Fruit fly (Drosophila melanogaster) whole organism, embryonic: ENCODE measurements around the gene Elo68alpha.

Experiments used
- Antp ChIP-seq: fragments of 200-800 bp; sonication (Bioruptor generic); optimal IDR thresholded peaks from 3 replicates; lab custom pipeline; 2016; ENCODE audit warnings: missing biosample characterization, missing genetic modification characterization
- Awh ChIP-seq: fragments of 200-800 bp; sonication (Bioruptor generic); IDR thresholded peaks from 2 replicates; pipeline ENCODE4, ENCODE4 v1.3.6; 2022; ENCODE audit warnings: missing biosample characterization, missing genetic modification characterization
- CG11247 ChIP-seq: fragments of 200-800 bp; sonication (Bioruptor generic); IDR thresholded peaks from 2 replicates; pipeline ENCODE4 v1.3.6; 2022; ENCODE audit warnings: missing biosample characterization, missing genetic modification characterization
- CG12071 ChIP-seq: fragments of 200-800 bp; sonication (Bioruptor generic); optimal IDR thresholded peaks from 3 replicates; lab custom pipeline; 2018; ENCODE audit warnings: missing biosample characterization, mild to moderate bottlenecking, missing genetic modification characterization
- CG1603 ChIP-seq: fragments of 200-800 bp; sonication (Bioruptor generic); optimal IDR thresholded peaks from 2 replicates; lab custom pipeline; 2019; ENCODE audit warnings: missing biosample characterization, mild to moderate bottlenecking, missing genetic modification characterization, moderate library complexity
- CG1647 ChIP-seq: fragments of 200-800 bp; sonication (Bioruptor generic); optimal IDR thresholded peaks from 3 replicates; lab custom pipeline; 2016; ENCODE audit warnings: missing biosample characterization, missing genetic modification characterization
- CG17359 ChIP-seq: fragments of 200-800 bp; sonication (Bioruptor generic); optimal IDR thresholded peaks from 3 replicates; lab custom pipeline; 2018; ENCODE audit warnings: missing biosample characterization, mild to moderate bottlenecking, missing genetic modification characterization, moderate library complexity
- CG17568 ChIP-seq: fragments of 200-800 bp; sonication (Bioruptor generic); optimal IDR thresholded peaks from 2 replicates; lab custom pipeline; 2018; ENCODE audit warnings: missing biosample characterization, mild to moderate bottlenecking, missing genetic modification characterization, moderate library complexity
- CG32772 ChIP-seq: fragments of 200-800 bp; sonication (Bioruptor generic); IDR thresholded peaks from 2 replicates; pipeline ENCODE4 v1.3.6; 2022; ENCODE audit warnings: missing biosample characterization, missing genetic modification characterization
- CG3726 ChIP-seq: fragments of 200-800 bp; sonication (Bioruptor generic); IDR thresholded peaks from 3 replicates; pipeline ENCODE4, ENCODE4 v1.3.6; 2022; ENCODE audit warnings: missing biosample characterization, missing genetic modification characterization
- CG43689 ChIP-seq: fragments of 200-800 bp; sonication (Bioruptor generic); IDR thresholded peaks from 2 replicates; pipeline ENCODE4 v1.3.6; 2022; ENCODE audit warnings: missing biosample characterization, missing genetic modification characterization
- CG4854 ChIP-seq: fragments of 200-800 bp; sonication (Bioruptor generic); optimal IDR thresholded peaks from 2 replicates; lab custom pipeline; 2016; ENCODE audit warnings: missing biosample characterization, missing genetic modification characterization, inconsistent platforms
- CG7372 ChIP-seq: fragments of 200-800 bp; sonication (Bioruptor generic); IDR thresholded peaks from 2 replicates; pipeline ENCODE4 v1.3.6; 2022; ENCODE audit warnings: missing biosample characterization, missing genetic modification characterization
- CG7839 ChIP-seq: fragments of 200-800 bp; sonication (Bioruptor generic); optimal IDR thresholded peaks from 3 replicates; lab custom pipeline; 2018; ENCODE audit warnings: missing biosample characterization, mild to moderate bottlenecking, missing genetic modification characterization, moderate library complexity
- CG8765 ChIP-seq: fragments of 200-800 bp; sonication (Bioruptor generic); IDR thresholded peaks from 2 replicates; pipeline ENCODE4 v1.3.6; 2022; ENCODE audit warnings: missing biosample characterization, missing genetic modification characterization
- CTCF ChIP-seq: fragments of 200-800 bp; sonication (Bioruptor generic); optimal IDR thresholded peaks from 2 replicates; lab custom pipeline; 2017; ENCODE audit warnings: missing biosample characterization, mild to moderate bottlenecking, missing genetic modification characterization, moderate library complexity
- D19A ChIP-seq: fragments of 200-800 bp; optimal IDR thresholded peaks from 3 replicates; lab custom pipeline; 2019; ENCODE audit warnings: missing biosample characterization, mild to moderate bottlenecking, missing genetic modification characterization, moderate library complexity
- Dfd ChIP-seq, 2 experiments: fragments of >200 bp; optimal IDR thresholded peaks; 2 replicates each; lab custom pipeline; 2017; ENCODE audit warnings: missing biosample characterization in 2 of 2, missing genetic modification characterization in 2 of 2
- Fer1 ChIP-seq: fragments of 200-800 bp; sonication (Bioruptor generic); optimal IDR thresholded peaks from 2 replicates; lab custom pipeline; 2017; ENCODE audit warnings: missing biosample characterization, mild to moderate bottlenecking, missing genetic modification characterization
- H2.0 ChIP-seq: fragments of 200-800 bp; sonication (Bioruptor generic); IDR thresholded peaks from 2 replicates; pipeline ENCODE4 v1.3.6; 2022; ENCODE audit warnings: missing biosample characterization, missing genetic modification characterization
- HLH3B ChIP-seq: fragments of 200-800 bp; sonication (Bioruptor generic); IDR thresholded peaks from 2 replicates; pipeline ENCODE4 v1.3.6; 2022; ENCODE audit warnings: missing biosample characterization, missing genetic modification characterization
- HLH54F ChIP-seq: fragments of 200-800 bp; sonication (Bioruptor generic); optimal IDR thresholded peaks from 3 replicates; lab custom pipeline; 2016; ENCODE audit warnings: missing biosample characterization, missing genetic modification characterization
- Lpt ChIP-seq: fragments of >200 bp; optimal IDR thresholded peaks from 2 replicates; lab custom pipeline; 2018; ENCODE audit warnings: missing biosample characterization, missing genetic modification characterization
- MBD-R2 ChIP-seq: fragments of 200-800 bp; sonication (Bioruptor generic); IDR thresholded peaks from 2 replicates; pipeline ENCODE4 v1.3.6; 2022; ENCODE audit warnings: missing biosample characterization, missing genetic modification characterization
- Poxn ChIP-seq: fragments of 200-800 bp; sonication (Bioruptor generic); IDR thresholded peaks from 2 replicates; pipeline ENCODE4 v1.3.6; 2022; ENCODE audit warnings: missing biosample characterization, missing genetic modification characterization
- Sox100B ChIP-seq: fragments of 200-800 bp; sonication (Bioruptor generic); optimal IDR thresholded peaks from 3 replicates; lab custom pipeline; 2018; ENCODE audit warnings: missing biosample characterization, mild to moderate bottlenecking, missing genetic modification characterization
- Spps ChIP-seq: fragments of 200-800 bp; sonication (Bioruptor generic); optimal IDR thresholded peaks from 2 replicates; lab custom pipeline; 2018; ENCODE audit warnings: missing biosample characterization, mild to moderate bottlenecking, missing genetic modification characterization
- Trl ChIP-seq, 3 experiments: fragments of >200 bp in 2 of 3; fragments of 200-800 bp in 1 of 3; sonication (Bioruptor generic) in 1 of 3; optimal IDR thresholded peaks; 2 replicates in 1 of 3; 3 replicates in 2 of 3; lab custom pipeline; 2016 to 2017; ENCODE audit warnings: missing biosample characterization in 1 of 3, missing genetic modification characterization in 1 of 3
- ab ChIP-seq: fragments of 200-800 bp; sonication (Bioruptor generic); optimal IDR thresholded peaks from 2 replicates; lab custom pipeline; 2016; ENCODE audit warnings: missing biosample characterization, missing genetic modification characterization
- crc ChIP-seq: fragments of 200-800 bp; sonication (Bioruptor generic); optimal IDR thresholded peaks from 2 replicates; lab custom pipeline; 2016; ENCODE audit warnings: missing biosample characterization, missing genetic modification characterization
- crol ChIP-seq: fragments of 200-800 bp; sonication (Bioruptor generic); IDR thresholded peaks from 2 replicates; pipeline ENCODE4 v1.3.6; 2022; ENCODE audit warnings: missing biosample characterization, missing genetic modification characterization
- disco-r ChIP-seq: fragments of 200-800 bp; sonication (Bioruptor generic); optimal IDR thresholded peaks from 2 replicates; lab custom pipeline; 2016; ENCODE audit warnings: missing biosample characterization, missing genetic modification characterization
- dpn ChIP-seq, 2 experiments: fragments of 200-800 bp; sonication (Bioruptor generic); optimal IDR thresholded peaks; 3 replicates each; lab custom pipeline; 2016; ENCODE audit warnings: missing biosample characterization in 2 of 2, missing genetic modification characterization in 2 of 2
- fd3F ChIP-seq: fragments of 200-800 bp; sonication (Bioruptor generic); optimal IDR thresholded peaks from 2 replicates; lab custom pipeline; 2018; ENCODE audit warnings: missing biosample characterization, mild to moderate bottlenecking, missing genetic modification characterization, moderate library complexity
- fu2 ChIP-seq: fragments of 200-800 bp; sonication (Bioruptor generic); optimal IDR thresholded peaks from 2 replicates; lab custom pipeline; 2016; ENCODE audit warnings: missing biosample characterization, missing genetic modification characterization
- gce ChIP-seq: fragments of 200-800 bp; sonication (Bioruptor generic); IDR thresholded peaks from 3 replicates; pipeline ENCODE4 v1.3.6; 2022; ENCODE audit warnings: missing biosample characterization, missing genetic modification characterization
- ham ChIP-seq: fragments of 200-800 bp; sonication (Bioruptor generic); IDR thresholded peaks from 2 replicates; pipeline ENCODE4 v1.3.6; 2022; ENCODE audit warnings: missing biosample characterization, missing genetic modification characterization
- lov ChIP-seq, 2 experiments: fragments of 200-800 bp in 1 of 2; fragments of >200 bp in 1 of 2; sonication (Bioruptor generic) in 1 of 2; IDR thresholded peaks in 1 of 2; optimal IDR thresholded peaks in 1 of 2; 2 replicates in 1 of 2; 3 replicates in 1 of 2; pipeline versions ENCODE4 v1.3.6 to Lab custom; 2017 to 2022; ENCODE audit warnings: missing biosample characterization in 1 of 2, missing genetic modification characterization in 1 of 2
- mam ChIP-seq: fragments of 200-800 bp; sonication (Bioruptor generic); optimal IDR thresholded peaks from 3 replicates; lab custom pipeline; 2016; ENCODE audit warnings: missing biosample characterization, missing genetic modification characterization
- nerfin-1 ChIP-seq: fragments of 200-800 bp; sonication (Bioruptor generic); optimal IDR thresholded peaks from 3 replicates; lab custom pipeline; 2019; ENCODE audit warnings: missing biosample characterization, mild to moderate bottlenecking, missing genetic modification characterization, moderate library complexity
- org-1 ChIP-seq: fragments of 200-800 bp; sonication (Bioruptor generic); optimal IDR thresholded peaks from 2 replicates; lab custom pipeline; 2017; ENCODE audit warnings: missing biosample characterization, missing genetic modification characterization
- pita ChIP-seq: fragments of 200-800 bp; sonication (Bioruptor generic); optimal IDR thresholded peaks from 2 replicates; lab custom pipeline; 2017; ENCODE audit warnings: missing biosample characterization, mild to moderate bottlenecking, missing genetic modification characterization
- repo ChIP-seq: fragments of 200-800 bp; sonication (Bioruptor generic); optimal IDR thresholded peaks from 2 replicates; lab custom pipeline; 2016; ENCODE audit warnings: missing biosample characterization, missing genetic modification characterization
- shn ChIP-seq: fragments of 200-800 bp; sonication (Bioruptor generic); optimal IDR thresholded peaks from 3 replicates; lab custom pipeline; 2016; ENCODE audit warnings: missing biosample characterization, missing genetic modification characterization
- sna ChIP-seq: fragments of 200-800 bp; sonication (Bioruptor generic); IDR thresholded peaks from 2 replicates; pipeline ENCODE4 v1.3.6; 2022; ENCODE audit warnings: missing biosample characterization, missing genetic modification characterization; ENCODE audit not compliant: partially characterized antibody
- sqz ChIP-seq: fragments of 200-800 bp; sonication (Bioruptor generic); optimal IDR thresholded peaks from 3 replicates; lab custom pipeline; 2018; ENCODE audit warnings: missing biosample characterization, mild to moderate bottlenecking, missing genetic modification characterization
- stc ChIP-seq: fragments of 200-800 bp; sonication (Bioruptor generic); IDR thresholded peaks from 2 replicates; pipeline ENCODE4 v1.3.6; 2022; ENCODE audit warnings: missing biosample characterization, missing genetic modification characterization
- tin ChIP-seq: fragments of 200-800 bp; sonication (Bioruptor generic); optimal IDR thresholded peaks from 3 replicates; lab custom pipeline; 2016; ENCODE audit warnings: missing biosample characterization, missing genetic modification characterization
- tup ChIP-seq: fragments of 200-800 bp; sonication (Bioruptor generic); optimal IDR thresholded peaks from 2 replicates; lab custom pipeline; 2016; ENCODE audit warnings: missing biosample characterization, mild to moderate bottlenecking, missing genetic modification characterization, moderate library complexity
- vfl ChIP-seq: fragments of 200-800 bp; sonication (Bioruptor generic); optimal IDR thresholded peaks from 2 replicates; lab custom pipeline; 2016; ENCODE audit warnings: missing biosample characterization, missing genetic modification characterization

The Elo68alpha gene

dm6 chr3L:11084557-11085231 lies 18.1 kb downstream of the Elo68alpha start (continued):
- peak; percentile 94 for TF ChIP-seq Fer1 (GFP tag; lab: Kevin White, UChicago)
- peak; percentile 76 for TF ChIP-seq vfl (GFP tag; lab: Kevin White, UChicago)
- TF ChIP-seq tup (GFP tag; lab: Kevin White, UChicago): peak; percentile 84
- TF ChIP-seq Poxn: peak; percentile 53; the same call in 1 of the 2 replicates
- peak; percentile 95 for TF ChIP-seq CG1603 (tag; lab: Kevin White, UChicago)
- peak; percentile 97 for TF ChIP-seq H2.0 (GFP tag; lab: Robert Waterston, UW)
- TF ChIP-seq tin (GFP tag; lab: Kevin White, UChicago): peak; percentile 97
- TF ChIP-seq D19A (tag; lab: Kevin White, UChicago): peak; percentile 95
- TF ChIP-seq Trl (optimal IDR thresholded peaks at IDR 0.05; lab: Kevin White, UChicago): peak; percentile 35 to 55
- TF ChIP-seq Trl (GFP tag; optimal IDR thresholded peaks at IDR 0.05; lab: Kevin White, UChicago): peak; percentile 97
- peak; percentile 69 for TF ChIP-seq CTCF (GFP tag; lab: Kevin White, UChicago)
- TF ChIP-seq mam (GFP tag; lab: Kevin White, UChicago): peak; percentile 92
- TF ChIP-seq ab (GFP tag; lab: Kevin White, UChicago): peak; percentile 86
- TF ChIP-seq crc (GFP tag; lab: Kevin White, UChicago): peak; percentile 95
- TF ChIP-seq HLH54F (GFP tag; lab: Kevin White, UChicago): peak; percentile 91
- no peak for TF ChIP-seq ham (GFP tag; lab: Robert Waterston, UW)
- TF ChIP-seq CG43689: peak; percentile 89
- TF ChIP-seq CG17359 (tag; lab: Kevin White, UChicago): peak; percentile 97
- peak; percentile 97 for TF ChIP-seq sqz (GFP tag; lab: Kevin White, UChicago)
- peak; percentile 97 for TF ChIP-seq dpn (GFP tag; optimal IDR thresholded peaks at IDR 0.05; lab: Kevin White, UChicago)
- peak; percentile 96 for TF ChIP-seq Spps (tag; lab: Kevin White, UChicago)
- no peak for TF ChIP-seq lov (optimal IDR thresholded peaks at IDR 0.05; lab: Kevin White, UChicago)
- TF ChIP-seq lov (GFP tag; IDR thresholded peaks at IDR 0.05; lab: Robert Waterston, UW): peak; percentile 97
- peak; percentile 92 for TF ChIP-seq CG4854 (GFP tag; lab: Kevin White, UChicago)
- peak; percentile 96 for TF ChIP-seq repo
- peak; percentile 92 for TF ChIP-seq Antp (GFP tag; lab: Kevin White, UChicago)
- TF ChIP-seq CG7372 (GFP tag; lab: Robert Waterston, UW): peak; percentile 91
- peak; percentile 95 for TF ChIP-seq stc (GFP tag; lab: Robert Waterston, UW)
- peak; percentile 97 for TF ChIP-seq gce (GFP tag; lab: Robert Waterston, UW)
- TF ChIP-seq CG32772 (GFP tag; lab: Robert Waterston, UW): peak; percentile 96
- TF ChIP-seq crol (GFP tag; lab: Robert Waterston, UW): peak; percentile 76
- peak; percentile 89 for TF ChIP-seq fd3F
- no peak for TF ChIP-seq pita (GFP tag; lab: Kevin White, UChicago)
- TF ChIP-seq fu2 (GFP tag; lab: Kevin White, UChicago): peak; percentile 91
- peak; percentile 91 for TF ChIP-seq CG1647 (GFP tag; lab: Kevin White, UChicago)
- TF ChIP-seq CG8765: peak; percentile 87
- peak; percentile 98 for TF ChIP-seq CG7839 (tag; lab: Kevin White, UChicago)
- TF ChIP-seq org-1 (GFP tag; lab: Kevin White, UChicago): peak; percentile 93
- peak; percentile 89 for TF ChIP-seq CG11247 (GFP tag; lab: Robert Waterston, UW)
- TF ChIP-seq Lpt (GFP tag; lab: Kevin White, UChicago): no peak
- peak; percentile 96 for TF ChIP-seq CG3726 (GFP tag; lab: Robert Waterston, UW)
- peak; percentile 92 for TF ChIP-seq shn
- TF ChIP-seq CG12071: peak; percentile 94
- TF ChIP-seq MBD-R2: peak; percentile 76; the same call in 1 of the 2 replicates
- TF ChIP-seq disco-r (GFP tag; lab: Kevin White, UChicago): peak; percentile 92
- TF ChIP-seq Sox100B (GFP tag; lab: Kevin White, UChicago): peak; percentile 96
- peak; percentile 98 for TF ChIP-seq Awh
- peak; percentile 93 for TF ChIP-seq nerfin-1 (tag; lab: Kevin White, UChicago)
- no peak for TF ChIP-seq sna
- peak; percentile 95 for TF ChIP-seq CG17568 (GFP tag; lab: Kevin White, UChicago)
- peak; percentile 98 for TF ChIP-seq HLH3B (GFP tag; lab: Robert Waterston, UW)
- no peak for TF ChIP-seq Dfd (GFP tag; optimal IDR thresholded peaks at IDR 0.05; lab: Kevin White, UChicago)
